Worm (Caenorhabditis elegans): ENCODE measurements around the gene gkow-1.

gkow-1 gene

ce11 chrIV:10342361-10342706 lies 15.6 kb upstream of the gkow-1 start:
- peak; percentile 46 for TF ChIP-seq gmeb-1 (tag; optimal IDR thresholded peaks at IDR 0.05)
- TF ChIP-seq unc-62 (GFP tag; optimal IDR thresholded peaks at IDR 0.05), result peak; percentile 15
- TF ChIP-seq sma-3 (GFP tag; optimal IDR thresholded peaks at IDR 0.05), result peak; percentile 79
- TF ChIP-seq nhr-77 (tag; optimal IDR thresholded peaks at IDR 0.05), result no peak
- no peak for TF ChIP-seq ztf-1 (GFP tag; conservative IDR thresholded peaks at IDR 0.05)
- TF ChIP-seq nhr-21 (tag; optimal IDR thresholded peaks at IDR 0.05), result peak; percentile 84
- TF ChIP-seq F13H6.1 (tag; optimal IDR thresholded peaks at IDR 0.05), result peak; percentile 74
- peak in 1 of 2 experiments; percentile 52 for TF ChIP-seq lsy-2 (tag; optimal IDR thresholded peaks at IDR 0.05)
- peak; percentile 44 for TF ChIP-seq nhr-25 (tag; optimal IDR thresholded peaks at IDR 0.05)
- TF ChIP-seq fos-1 (tag; optimal IDR thresholded peaks at IDR 0.05), result peak; percentile 95
- TF ChIP-seq nhr-129 (tag; optimal IDR thresholded peaks at IDR 0.05), result peak; percentile 37
- TF ChIP-seq egl-27 (tag; optimal IDR thresholded peaks at IDR 0.05), result peak; percentile 48
- TF ChIP-seq elt-3 (tag; optimal IDR thresholded peaks at IDR 0.05), result no peak
- TF ChIP-seq elt-1 (tag; optimal IDR thresholded peaks at IDR 0.05), result no peak
- no peak for TF ChIP-seq nhr-6 (tag; optimal IDR thresholded peaks at IDR 0.05)
- TF ChIP-seq crh-2 (tag; optimal IDR thresholded peaks at IDR 0.05), result peak; percentile 93
- peak; percentile 77 for TF ChIP-seq ztf-4 (tag; optimal IDR thresholded peaks at IDR 0.05)
- TF ChIP-seq sma-9 (GFP tag; optimal IDR thresholded peaks at IDR 0.05), result peak; percentile 86
- no peak for TF ChIP-seq sma-9 (tag; optimal IDR thresholded peaks at IDR 0.05)
- peak; percentile 65 for TF ChIP-seq skn-1 (tag; optimal IDR thresholded peaks at IDR 0.05)
- peak; percentile 84 for TF ChIP-seq mab-5 (tag; optimal IDR thresholded peaks at IDR 0.05)
- TF ChIP-seq mdl-1 (tag; optimal IDR thresholded peaks at IDR 0.05), result peak in 1 of 2 experiments; percentile 15
- no peak for TF ChIP-seq aly-2 (tag; optimal IDR thresholded peaks at IDR 0.05)
- peak; percentile 1 for TF ChIP-seq snpc-4 (tag; optimal IDR thresholded peaks at IDR 0.05)
- peak; percentile 87 for TF ChIP-seq unc-55 (GFP tag; optimal IDR thresholded peaks at IDR 0.05)
- TF ChIP-seq blmp-1 (tag; optimal IDR thresholded peaks at IDR 0.05; ENCODE audit: insufficient read depth), result peak; percentile 100

- TF ChIP-seq lin-13 (GFP tag; optimal IDR thresholded peaks at IDR 0.05), result peak; percentile 38
- TF ChIP-seq unc-39 (tag; optimal IDR thresholded peaks at IDR 0.05), result no peak
- TF ChIP-seq C34F6.9 (tag; optimal IDR thresholded peaks at IDR 0.05), result peak; percentile 69
- peak in 1 of 2 experiments; percentile 38 for TF ChIP-seq lsy-2 (tag; optimal IDR thresholded peaks at IDR 0.05)
- TF ChIP-seq crh-2 (tag; optimal IDR thresholded peaks at IDR 0.05), result peak; percentile 74
- TF ChIP-seq zag-1 (tag; optimal IDR thresholded peaks at IDR 0.05), result peak; percentile 9
- peak; percentile 70 for TF ChIP-seq F13H6.1 (tag; optimal IDR thresholded peaks at IDR 0.05)
- peak; percentile 20 for TF ChIP-seq ztf-4 (tag; optimal IDR thresholded peaks at IDR 0.05)
- TF ChIP-seq sma-9 (GFP tag; optimal IDR thresholded peaks at IDR 0.05), result peak; percentile 60
- no peak for TF ChIP-seq sma-9 (tag; optimal IDR thresholded peaks at IDR 0.05)
- TF ChIP-seq nhr-10 (tag; optimal IDR thresholded peaks at IDR 0.05), result no peak
- peak; percentile 68 for TF ChIP-seq nhr-129 (tag; optimal IDR thresholded peaks at IDR 0.05)
- TF ChIP-seq nhr-6 (tag; optimal IDR thresholded peaks at IDR 0.05), result no peak
- TF ChIP-seq ZK546.5 (tag; optimal IDR thresholded peaks at IDR 0.05), result no peak
- no peak for TF ChIP-seq alr-1 (tag; optimal IDR thresholded peaks at IDR 0.05)
Measured at ce11 chrIV:10344621-10345020, 13.3 kb upstream of the gkow-1 start.

- peak; percentile 11 for TF ChIP-seq crh-2 (tag; optimal IDR thresholded peaks at IDR 0.05)
- TF ChIP-seq nhr-237 (tag; optimal IDR thresholded peaks at IDR 0.05), result no peak
- no peak for TF ChIP-seq snpc-4 (tag; optimal IDR thresholded peaks at IDR 0.05)
- no peak for TF ChIP-seq ztf-1 (GFP tag; conservative IDR thresholded peaks at IDR 0.05)
- no peak for TF ChIP-seq lin-39 (tag; optimal IDR thresholded peaks at IDR 0.05)
- no peak for TF ChIP-seq nhr-21 (tag; optimal IDR thresholded peaks at IDR 0.05)
Measured at ce11 chrIV:10345486-10345885, 12.5 kb upstream of the gkow-1 start.

- no peak for TF ChIP-seq R02D3.7 (tag; optimal IDR thresholded peaks at IDR 0.05)
- peak; percentile 43 for TF ChIP-seq nhr-21 (tag; optimal IDR thresholded peaks at IDR 0.05)
- no peak for TF ChIP-seq ztf-1 (GFP tag; conservative IDR thresholded peaks at IDR 0.05)
- TF ChIP-seq egl-27 (tag; optimal IDR thresholded peaks at IDR 0.05), result peak; percentile 22
- TF ChIP-seq nhr-129 (tag; optimal IDR thresholded peaks at IDR 0.05), result peak; percentile 82
- no peak for TF ChIP-seq Y55F3AM.14 (GFP tag; optimal IDR thresholded peaks at IDR 0.05)
- no peak for TF ChIP-seq ztf-4 (tag; optimal IDR thresholded peaks at IDR 0.05)
- TF ChIP-seq nhr-23 (tag; optimal IDR thresholded peaks at IDR 0.05), result no peak
- TF ChIP-seq F13H6.1 (tag; optimal IDR thresholded peaks at IDR 0.05), result peak; percentile 69
- peak; percentile 85 for TF ChIP-seq C34F6.9 (tag; optimal IDR thresholded peaks at IDR 0.05)
- no peak for TF ChIP-seq ZK546.5 (tag; optimal IDR thresholded peaks at IDR 0.05)
- TF ChIP-seq ceh-82 (tag; optimal IDR thresholded peaks at IDR 0.05), result no peak
- TF ChIP-seq peb-1 (tag; optimal IDR thresholded peaks at IDR 0.05), result no peak
- TF ChIP-seq mbf-1 (tag; optimal IDR thresholded peaks at IDR 0.05), result no peak
- TF ChIP-seq nhr-6 (tag; optimal IDR thresholded peaks at IDR 0.05), result peak; percentile 31
- TF ChIP-seq sem-4 (tag; optimal IDR thresholded peaks at IDR 0.05), result peak; percentile 40
- TF ChIP-seq ceh-16 (tag; optimal IDR thresholded peaks at IDR 0.05), result no peak
- peak; percentile 2 for TF ChIP-seq sma-3 (GFP tag; optimal IDR thresholded peaks at IDR 0.05)
- TF ChIP-seq ama-1 (optimal IDR thresholded peaks at IDR 0.05), result peak; percentile 9
- no peak for TF ChIP-seq alr-1 (tag; optimal IDR thresholded peaks at IDR 0.05)
- TF ChIP-seq lin-11 (tag; optimal IDR thresholded peaks at IDR 0.05), result no peak
- peak; percentile 68 for TF ChIP-seq fos-1 (tag; optimal IDR thresholded peaks at IDR 0.05)
- TF ChIP-seq snpc-4 (tag; optimal IDR thresholded peaks at IDR 0.05), result no peak
- peak; percentile 89 for TF ChIP-seq crh-2 (tag; optimal IDR thresholded peaks at IDR 0.05)
- no peak for TF ChIP-seq unc-62 (GFP tag; optimal IDR thresholded peaks at IDR 0.05)
- TF ChIP-seq lin-39 (tag; optimal IDR thresholded peaks at IDR 0.05), result no peak
- TF ChIP-seq nhr-11 (tag; optimal IDR thresholded peaks at IDR 0.05), result no peak
- TF ChIP-seq lsy-2 (tag; optimal IDR thresholded peaks at IDR 0.05), result peak; percentile 12 to 64
- TF ChIP-seq mab-5 (tag; optimal IDR thresholded peaks at IDR 0.05), result no peak
- no peak for TF ChIP-seq nhr-77 (tag; optimal IDR thresholded peaks at IDR 0.05)
Measured at ce11 chrIV:10345990-10346389, 12.0 kb upstream of the gkow-1 start.

All from whole organism, L2 larva.